Worm (Caenorhabditis elegans) whole organism, L1 larva: ENCODE results near the gene K08E7.4.

Source experiments
- C16A3.4 ChIP-seq: fragments of 150-350 bp; optimal IDR thresholded peaks from 2 replicates; lab custom pipeline; 2014; ENCODE audit warnings: missing biosample characterization, missing genetic modification characterization
- F16B12.6 ChIP-seq: fragments of 150-350 bp; optimal IDR thresholded peaks from 2 replicates; lab custom pipeline; 2014; ENCODE audit warnings: missing biosample characterization, missing genetic modification characterization
- aha-1 ChIP-seq: fragments of 150-350 bp; optimal IDR thresholded peaks from 2 replicates; lab custom pipeline; 2014; ENCODE audit warnings: missing biosample characterization, missing genetic modification characterization
- ama-1 ChIP-seq: fragments of 150-350 bp; optimal IDR thresholded peaks from 2 replicates; lab custom pipeline; 2014
- ceh-8 ChIP-seq: fragments of 200-800 bp; sonication (Bioruptor generic); optimal IDR thresholded peaks from 2 replicates; lab custom pipeline; 2018; ENCODE audit warnings: mild to moderate bottlenecking, missing genetic modification characterization, moderate library complexity, missing compliant biosample characterization
- ceh-82 ChIP-seq, 3 experiments: fragments of 150-350 bp in 1 of 3; sonication (generic microtip) in 2 of 3; optimal IDR thresholded peaks; 2 replicates each; lab custom pipeline; 2014 to 2017; ENCODE audit warnings: missing biosample characterization in 3 of 3, missing genetic modification characterization in 3 of 3
- ceh-88 ChIP-seq: fragments of 200-800 bp; sonication (Bioruptor generic); IDR thresholded peaks from 2 replicates; pipeline ENCODE4 v1.3.6; 2022; ENCODE audit warnings: missing genetic modification characterization, missing compliant biosample characterization
- ceh-90 ChIP-seq: sonication (generic microtip); optimal IDR thresholded peaks from 2 replicates; lab custom pipeline; 2016; ENCODE audit warnings: missing genetic modification characterization, missing compliant biosample characterization
- efl-3 ChIP-seq: fragments of 200-800 bp; sonication (Bioruptor generic); optimal IDR thresholded peaks from 2 replicates; lab custom pipeline; 2018; ENCODE audit warnings: mild to moderate bottlenecking, missing genetic modification characterization, missing compliant biosample characterization
- elt-2 ChIP-seq: sonication (generic microtip); optimal IDR thresholded peaks from 2 replicates; lab custom pipeline; 2016; ENCODE audit warnings: missing genetic modification characterization, mild to moderate bottlenecking, inconsistent platforms, missing compliant biosample characterization, missing genetic modification reagents
- ets-5 ChIP-seq: fragments of 200-800 bp; sonication (Bioruptor generic); IDR thresholded peaks from 2 replicates; pipeline ENCODE4 v1.3.6; 2022; ENCODE audit warnings: missing genetic modification characterization, missing compliant biosample characterization
- fkh-4 ChIP-seq: sonication (generic microtip); optimal IDR thresholded peaks from 2 replicates; lab custom pipeline; 2016; ENCODE audit warnings: missing compliant biosample characterization, missing genetic modification characterization, borderline replicate concordance
- hlh-17 ChIP-seq: fragments of 200-800 bp; sonication (Bioruptor generic); optimal IDR thresholded peaks from 2 replicates; lab custom pipeline; 2018; ENCODE audit warnings: missing genetic modification characterization, mild to moderate bottlenecking, missing compliant biosample characterization, moderate library complexity, borderline replicate concordance
- jun-1 ChIP-seq: fragments of 150-350 bp; optimal IDR thresholded peaks from 2 replicates; lab custom pipeline; 2014; ENCODE audit warnings: missing biosample characterization, missing genetic modification reagents, missing genetic modification characterization
- lin-14 ChIP-seq: fragments of 200-800 bp; sonication (Bioruptor generic); optimal IDR thresholded peaks from 2 replicates; lab custom pipeline; 2018; ENCODE audit warnings: mild to moderate bottlenecking, missing genetic modification characterization, moderate library complexity, missing compliant biosample characterization
- lin-15B ChIP-seq: fragments of 150-350 bp; sonication (generic microtip); optimal IDR thresholded peaks from 3 replicates; lab custom pipeline; 2014; ENCODE audit warnings: missing biosample characterization, missing genetic modification characterization
- lin-35 ChIP-seq, 2 experiments: fragments of 150-350 bp; optimal IDR thresholded peaks; 2 replicates each; lab custom pipeline; 2014; ENCODE audit warnings: missing biosample characterization in 2 of 2, missing genetic modification characterization in 2 of 2, missing genetic modification reagents in 2 of 2
- lin-39 ChIP-seq: fragments of 150-350 bp; optimal IDR thresholded peaks from 2 replicates; lab custom pipeline; 2014; ENCODE audit warnings: missing biosample characterization, missing genetic modification reagents, missing genetic modification characterization
- lsy-2 ChIP-seq, 2 experiments: fragments of 150-350 bp; optimal IDR thresholded peaks; 2 replicates each; lab custom pipeline; 2014; ENCODE audit warnings: missing biosample characterization in 2 of 2, missing genetic modification characterization in 2 of 2
- nhr-11 ChIP-seq: fragments of 150-350 bp; optimal IDR thresholded peaks from 2 replicates; lab custom pipeline; 2014; ENCODE audit warnings: missing biosample characterization, missing genetic modification characterization
- nhr-20 ChIP-seq: sonication (generic microtip); optimal IDR thresholded peaks from 2 replicates; lab custom pipeline; 2016; ENCODE audit warnings: mild to moderate bottlenecking, missing genetic modification characterization, missing compliant biosample characterization
- nhr-237 ChIP-seq: fragments of 150-350 bp; optimal IDR thresholded peaks from 2 replicates; lab custom pipeline; 2014; ENCODE audit warnings: missing biosample characterization, missing genetic modification characterization
- nhr-47 ChIP-seq: sonication (generic microtip); optimal IDR thresholded peaks from 2 replicates; lab custom pipeline; 2016; ENCODE audit warnings: mild to moderate bottlenecking, missing genetic modification characterization, moderate library complexity, missing compliant biosample characterization
- nhr-71 ChIP-seq: sonication (generic microtip); optimal IDR thresholded peaks from 2 replicates; lab custom pipeline; 2016; ENCODE audit warnings: mild to moderate bottlenecking, missing genetic modification characterization, moderate library complexity, missing compliant biosample characterization
- nhr-76 ChIP-seq: sonication (generic microtip); optimal IDR thresholded peaks from 2 replicates; lab custom pipeline; 2017; ENCODE audit warnings: missing biosample characterization, missing genetic modification characterization
- nhr-85 ChIP-seq: sonication (generic microtip); peaks from one replicate; lab custom pipeline; 2016; ENCODE audit warnings: missing genetic modification characterization, inconsistent platforms, missing compliant biosample characterization
- nhr-90 ChIP-seq: sonication (generic microtip); optimal IDR thresholded peaks from 2 replicates; lab custom pipeline; 2016; ENCODE audit warnings: mild to moderate bottlenecking, missing genetic modification characterization, missing compliant biosample characterization; ENCODE audit not compliant: poor library complexity
- pag-3 ChIP-seq: sonication (generic microtip); optimal IDR thresholded peaks from 2 replicates; lab custom pipeline; 2017; ENCODE audit warnings: missing genetic modification characterization, mild to moderate bottlenecking, missing compliant biosample characterization, antibody characterized with exemption, borderline replicate concordance; ENCODE audit not compliant: insufficient read depth
- pqm-1 ChIP-seq: sonication (generic microtip); optimal IDR thresholded peaks from 3 replicates; lab custom pipeline; 2017; ENCODE audit warnings: missing biosample characterization, missing genetic modification characterization
- rnt-1 ChIP-seq: sonication (generic microtip); optimal IDR thresholded peaks from 2 replicates; lab custom pipeline; 2016; ENCODE audit warnings: mild to moderate bottlenecking, missing genetic modification characterization, moderate library complexity, missing compliant biosample characterization
- skn-1 ChIP-seq: fragments of 150-350 bp; optimal IDR thresholded peaks from 2 replicates; lab custom pipeline; 2014; ENCODE audit warnings: missing biosample characterization, missing genetic modification characterization
- sptf-1 ChIP-seq: fragments of 150-350 bp; optimal IDR thresholded peaks from 2 replicates; lab custom pipeline; 2014; ENCODE audit warnings: missing biosample characterization, missing genetic modification characterization
- unc-30 ChIP-seq: sonication (generic microtip); optimal IDR thresholded peaks from 2 replicates; lab custom pipeline; 2017; ENCODE audit warnings: missing biosample characterization, missing genetic modification characterization
- unc-62 ChIP-seq: fragments of 150-350 bp; optimal IDR thresholded peaks from 2 replicates; lab custom pipeline; 2014; ENCODE audit warnings: missing biosample characterization, missing genetic modification reagents, missing genetic modification characterization
- unc-86 ChIP-seq: sonication (generic microtip); optimal IDR thresholded peaks from 2 replicates; lab custom pipeline; 2016; ENCODE audit warnings: missing genetic modification characterization, missing compliant biosample characterization
- zag-1 ChIP-seq: fragments of 150-350 bp; optimal IDR thresholded peaks from 2 replicates; lab custom pipeline; 2014; ENCODE audit warnings: missing biosample characterization, missing genetic modification characterization
- zip-4 ChIP-seq: fragments of 200-800 bp; sonication (Bioruptor generic); optimal IDR thresholded peaks from 2 replicates; lab custom pipeline; 2018; ENCODE audit warnings: mild to moderate bottlenecking, missing genetic modification characterization, moderate library complexity, missing compliant biosample characterization

K08E7.4 gene

DNA sequence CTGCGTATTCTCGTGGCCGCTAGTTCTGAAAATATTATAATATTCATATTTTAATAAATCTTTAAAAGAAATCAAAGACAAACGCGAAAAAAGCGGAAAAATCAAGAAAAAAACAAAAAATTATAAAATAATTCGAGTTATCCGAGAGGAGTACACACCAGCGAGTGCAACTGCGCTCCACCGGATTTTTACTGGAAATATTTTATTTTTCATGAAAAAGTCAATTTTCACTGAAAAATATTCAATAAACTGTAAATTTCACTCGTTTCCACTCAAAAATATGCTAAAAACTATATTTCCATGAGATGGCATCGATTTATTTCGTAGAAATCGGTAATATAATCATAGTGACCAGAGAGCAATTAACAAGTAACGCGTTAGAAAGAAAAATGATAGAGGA lies 34.5 kb upstream of the K08E7.4 start, which contains the start of gene Y55D9A.2 (continued):
- TF ChIP-seq F16B12.6 (tag; lab: Kevin White, UChicago) (peak; percentile 13), lin-15B (tag; lab: Kevin White, UChicago) (peak; percentile 55), hlh-17 (GFP tag; lab: Kevin White, UChicago) (no peak), C16A3.4 (tag; lab: Kevin White, UChicago) (no peak), zag-1 (no peak), rnt-1 (no peak), unc-30 (tag; lab: Kevin White, UChicago) (no peak), nhr-90 (tag; lab: Kevin White, UChicago) (peak; percentile 46), efl-3 (GFP tag; lab: Kevin White, UChicago) (no peak), nhr-47 (tag; lab: Kevin White, UChicago) (no peak), ama-1 (lab: Kevin White, UChicago) (no peak), skn-1 (tag; lab: Kevin White, UChicago) (peak; percentile 18), zip-4 (GFP tag; lab: Kevin White, UChicago) (no peak), nhr-20 (tag; lab: Kevin White, UChicago) (peak; percentile 17), lin-39 (tag; lab: Kevin White, UChicago) (no peak), pag-3 (no peak), unc-86 (tag; lab: Kevin White, UChicago) (no peak), unc-62 (GFP tag; lab: Kevin White, UChicago) (no peak), fkh-4 (tag; lab: Kevin White, UChicago) (no peak), nhr-85 (tag; lab: Kevin White, UChicago) (no peak), jun-1 (tag; lab: Kevin White, UChicago) (no peak), aha-1 (tag; lab: Kevin White, UChicago) (no peak), ceh-90 (tag; lab: Kevin White, UChicago) (peak; percentile 2), lsy-2 (tag; optimal IDR thresholded peaks at IDR 0.05; lab: Kevin White, UChicago) (peak; percentile 52 to 71), ceh-88 (GFP tag; lab: Robert Waterston, UW) (no peak), nhr-71 (tag; lab: Kevin White, UChicago) (peak; percentile 62), sptf-1 (tag; lab: Kevin White, UChicago) (no peak), nhr-76 (tag; lab: Kevin White, UChicago) (no peak), lin-14 (GFP tag; lab: Kevin White, UChicago) (peak; percentile 35), nhr-11 (tag; lab: Kevin White, UChicago) (no peak), nhr-237 (tag; lab: Kevin White, UChicago) (no peak)

DNA sequence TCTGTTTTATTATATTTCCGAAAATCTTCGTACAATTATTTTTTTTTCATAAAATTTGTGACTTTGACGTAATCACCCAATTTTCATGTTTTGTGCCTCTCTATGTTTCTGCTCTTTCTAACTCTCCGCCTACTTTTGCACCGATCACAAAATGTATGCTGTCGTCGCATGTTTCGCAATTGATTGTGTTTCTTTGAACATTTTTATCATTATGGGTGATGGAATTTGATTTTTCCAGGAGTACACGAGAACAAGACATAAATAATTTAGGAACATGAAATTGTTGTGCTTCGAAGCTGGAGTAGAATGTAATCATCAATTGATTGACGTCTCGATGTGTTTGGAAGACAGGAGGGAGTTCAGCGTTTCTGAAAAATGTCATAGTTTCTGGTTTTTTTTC lies 30.0 kb upstream of the K08E7.4 start:
- TF ChIP-seq ceh-8 (no peak), nhr-20 (tag; lab: Kevin White, UChicago) (peak; percentile 7), elt-2 (tag; lab: Kevin White, UChicago) (peak; percentile 55), lin-35 (GFP tag; optimal IDR thresholded peaks at IDR 0.05; lab: Kevin White, UChicago) (peak in 1 of 2 experiments; percentile 24), ceh-88 (GFP tag; lab: Robert Waterston, UW) (no peak), pqm-1 (tag; lab: Kevin White, UChicago) (peak; percentile 10), ets-5 (GFP tag; lab: Robert Waterston, UW) (no peak)

DNA sequence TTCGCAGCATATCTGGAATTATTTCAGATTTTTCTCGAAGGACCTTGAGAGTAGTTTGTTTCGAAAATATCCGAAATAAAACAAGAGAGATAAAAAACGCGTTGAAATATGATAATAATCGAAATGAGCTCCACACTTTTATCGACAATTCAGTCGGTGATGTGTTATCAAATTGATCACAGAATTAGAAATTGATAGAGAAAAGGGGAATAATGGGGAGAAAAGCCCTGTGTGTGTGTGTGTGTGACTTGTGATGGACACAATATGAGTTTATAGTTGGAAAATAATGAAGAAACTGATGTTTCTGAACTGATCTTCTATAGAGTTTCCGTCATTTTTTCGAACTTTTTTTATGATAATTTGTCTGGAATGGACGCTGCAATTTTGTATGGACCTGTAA lies 28.2 kb upstream of the K08E7.4 start, which contains the start of gene pgp-1:
TSS of gene pgp-1 (minus strand) at position 12 of the 400 bp plus-strand sequence.
- TF ChIP-seq ceh-82 (tag; optimal IDR thresholded peaks at IDR 0.05; lab: Kevin White, UChicago) (no peak), lin-14 (GFP tag; lab: Kevin White, UChicago) (peak; percentile 13), nhr-20 (tag; lab: Kevin White, UChicago) (peak; percentile 20), lin-35 (GFP tag; optimal IDR thresholded peaks at IDR 0.05; lab: Kevin White, UChicago) (peak in 1 of 2 experiments; percentile 27), lin-15B (tag; lab: Kevin White, UChicago) (no peak), elt-2 (tag; lab: Kevin White, UChicago) (peak; percentile 90), pqm-1 (tag; lab: Kevin White, UChicago) (peak; percentile 88)
